Worm (Caenorhabditis elegans): Measurements from ENCODE around the gene cpr-5.

Gene cpr-5

ce11 chrV:1133840-1134239 lies at the start of gene cpr-5:
cpr-5 (minus strand) TSS chrV:1134036.
- no peak for TF ChIP-seq med-1 (GFP tag; optimal IDR thresholded peaks at IDR 0.05; ENCODE audit: insufficient read depth)
- no peak for TF ChIP-seq ref-1 (GFP tag; conservative IDR thresholded peaks at IDR 0.05)
- no peak for TF ChIP-seq cog-1 (tag; optimal IDR thresholded peaks at IDR 0.05)
- no peak for TF ChIP-seq klf-2 (GFP tag; conservative IDR thresholded peaks at IDR 0.05)
- TF ChIP-seq T22C8.4 (GFP tag; IDR thresholded peaks at IDR 0.05): no peak
- no peak for TF ChIP-seq ztf-29 (GFP tag; IDR thresholded peaks at IDR 0.05)
- no peak for TF ChIP-seq ztf-23 (GFP tag; IDR thresholded peaks at IDR 0.05)
- TF ChIP-seq flt-1 (GFP tag; IDR thresholded peaks at IDR 0.05): no peak
- TF ChIP-seq tab-1 (GFP tag; IDR thresholded peaks at IDR 0.05): no peak

DNA sequence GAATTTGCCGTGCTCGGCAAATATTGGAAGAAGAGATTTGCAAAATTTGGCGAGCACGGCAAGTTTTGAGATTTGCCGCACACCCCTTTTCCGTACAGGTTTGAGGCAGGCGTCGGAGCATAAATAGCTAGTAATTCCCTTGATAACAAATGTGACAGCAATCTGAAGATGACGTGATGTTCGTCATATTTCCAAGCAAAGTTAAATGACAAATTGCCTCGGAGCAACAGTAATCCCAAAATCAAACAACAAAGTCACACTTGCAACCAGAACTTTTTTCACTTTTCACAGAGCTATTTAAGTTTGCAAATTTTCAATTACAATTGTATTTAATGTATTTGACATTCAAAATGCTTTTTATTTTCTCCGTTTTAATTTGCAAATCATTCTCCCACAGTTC lies 45.4 kb upstream of the cpr-5 start, which contains the start of gene F25A2.1:
TSS of gene F25A2.1 (plus strand) at position 301 of the 400 bp plus-strand sequence.
- TF ChIP-seq ztf-23 (GFP tag; IDR thresholded peaks at IDR 0.05): no peak
- TF ChIP-seq flt-1 (GFP tag; IDR thresholded peaks at IDR 0.05): no peak
- no peak for TF ChIP-seq tab-1 (GFP tag; IDR thresholded peaks at IDR 0.05)
- no peak for TF ChIP-seq ztf-29 (GFP tag; IDR thresholded peaks at IDR 0.05)
- TF ChIP-seq cog-1 (tag; optimal IDR thresholded peaks at IDR 0.05): no peak
- no peak for TF ChIP-seq klf-2 (GFP tag; conservative IDR thresholded peaks at IDR 0.05)
- TF ChIP-seq T22C8.4 (GFP tag; IDR thresholded peaks at IDR 0.05): no peak
- no peak for TF ChIP-seq ref-1 (GFP tag; conservative IDR thresholded peaks at IDR 0.05)
- TF ChIP-seq med-1 (GFP tag; optimal IDR thresholded peaks at IDR 0.05; ENCODE audit: insufficient read depth): no peak

DNA sequence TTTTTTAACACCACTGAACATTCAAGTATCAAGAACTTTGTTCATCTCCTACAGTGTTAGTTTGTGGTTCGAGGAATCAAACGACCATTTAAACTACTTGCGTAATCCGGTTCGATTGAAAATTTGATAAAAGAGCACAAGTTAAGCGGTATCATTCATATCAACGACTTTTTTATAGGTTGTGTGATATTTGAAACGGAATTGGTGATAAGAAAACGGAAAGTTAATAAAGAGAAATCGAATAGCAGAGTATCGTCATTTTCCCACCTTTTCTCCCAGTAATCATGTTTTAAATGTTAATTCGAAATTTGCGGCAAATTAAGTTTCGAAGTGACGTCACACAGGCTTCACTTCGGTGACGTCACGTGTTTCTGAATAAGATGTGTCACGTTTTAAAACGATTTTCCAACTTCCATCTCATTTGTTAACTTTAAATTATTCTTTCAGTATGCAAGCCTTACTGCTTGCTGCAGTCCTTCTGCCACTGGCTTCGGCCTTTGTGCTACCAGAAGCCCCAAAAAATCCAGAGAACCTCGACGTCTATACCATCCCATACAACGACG lies 42.5 kb upstream of the cpr-5 start, which contains the start of gene T21H3.1:
TSS of gene T21H3.1 (plus strand) at position 448 of the 563 bp plus-strand sequence.
- TF ChIP-seq klf-2 (GFP tag; conservative IDR thresholded peaks at IDR 0.05) (no peak), cog-1 (tag; optimal IDR thresholded peaks at IDR 0.05) (no peak), med-1 (GFP tag; optimal IDR thresholded peaks at IDR 0.05; ENCODE audit: insufficient read depth) (no peak), flt-1 (GFP tag; IDR thresholded peaks at IDR 0.05) (no peak), ztf-29 (GFP tag; IDR thresholded peaks at IDR 0.05) (no peak)

ce11 chrV:1170591-1170990 lies 36.8 kb upstream of the cpr-5 start:
- no peak for TF ChIP-seq med-1 (GFP tag; optimal IDR thresholded peaks at IDR 0.05; ENCODE audit: insufficient read depth)
- no peak for TF ChIP-seq T22C8.4 (GFP tag; IDR thresholded peaks at IDR 0.05)
- no peak for TF ChIP-seq cog-1 (tag; optimal IDR thresholded peaks at IDR 0.05)
- no peak for TF ChIP-seq ztf-23 (GFP tag; IDR thresholded peaks at IDR 0.05)
- no peak for TF ChIP-seq klf-2 (GFP tag; conservative IDR thresholded peaks at IDR 0.05)
- no peak for TF ChIP-seq flt-1 (GFP tag; IDR thresholded peaks at IDR 0.05)
- TF ChIP-seq tab-1 (GFP tag; IDR thresholded peaks at IDR 0.05): no peak
- TF ChIP-seq ref-1 (GFP tag; conservative IDR thresholded peaks at IDR 0.05): no peak
- TF ChIP-seq ztf-29 (GFP tag; IDR thresholded peaks at IDR 0.05): no peak

ce11 chrV:1165090-1165761 lies 31.4 kb upstream of the cpr-5 start, which contains the start of gene ptr-16:
ptr-16 (plus strand) TSS chrV:1165711.
- TF ChIP-seq tab-1 (GFP tag; IDR thresholded peaks at IDR 0.05) (0 out of 2 replicates have a peak, but pooled peaks have one; percentile 23), flt-1 (GFP tag; IDR thresholded peaks at IDR 0.05) (no peak), klf-2 (GFP tag; conservative IDR thresholded peaks at IDR 0.05) (no peak), ztf-29 (GFP tag; IDR thresholded peaks at IDR 0.05) (no peak)

DNA sequence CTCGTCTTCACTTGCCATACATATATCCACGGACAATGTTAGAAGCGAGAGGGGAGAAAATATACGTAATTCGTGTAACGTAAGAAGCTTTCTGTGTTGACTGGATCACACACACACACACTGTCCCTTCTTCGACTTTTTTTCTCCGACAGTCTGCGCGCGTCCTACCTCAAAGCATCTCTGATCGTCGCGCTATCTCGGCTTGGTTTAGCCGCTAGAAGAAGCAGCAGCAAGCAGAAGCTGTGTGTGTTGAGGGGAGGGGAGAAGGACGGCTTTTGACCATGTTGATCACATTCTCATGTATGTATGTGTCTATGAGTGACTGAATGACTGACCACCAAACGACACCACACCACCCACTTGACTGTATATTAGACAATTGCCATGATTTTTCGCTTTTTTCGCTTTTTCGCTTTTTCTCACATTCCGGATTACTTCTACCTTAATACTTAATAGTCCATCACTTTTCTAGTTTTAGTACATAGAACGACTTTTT lies 30.4 kb upstream of the cpr-5 start, which contains the start of gene T21H3.5:
TSS of gene T21H3.5 (minus strand) at position 98 of the 496 bp plus-strand sequence.
- no peak for TF ChIP-seq ztf-23 (GFP tag; IDR thresholded peaks at IDR 0.05)
- TF ChIP-seq cog-1 (tag; optimal IDR thresholded peaks at IDR 0.05): no peak
- no peak for TF ChIP-seq flt-1 (GFP tag; IDR thresholded peaks at IDR 0.05)
- no peak for TF ChIP-seq med-1 (GFP tag; optimal IDR thresholded peaks at IDR 0.05; ENCODE audit: insufficient read depth)
- no peak for TF ChIP-seq klf-2 (GFP tag; conservative IDR thresholded peaks at IDR 0.05)
- no peak for TF ChIP-seq T22C8.4 (GFP tag; IDR thresholded peaks at IDR 0.05)
- TF ChIP-seq ref-1 (GFP tag; conservative IDR thresholded peaks at IDR 0.05): no peak
- TF ChIP-seq ztf-29 (GFP tag; IDR thresholded peaks at IDR 0.05): no peak
- TF ChIP-seq tab-1 (GFP tag; IDR thresholded peaks at IDR 0.05): no peak

ce11 chrV:1160716-1161115 lies 26.9 kb upstream of the cpr-5 start:
- no peak for TF ChIP-seq ztf-23 (GFP tag; IDR thresholded peaks at IDR 0.05)
- no peak for TF ChIP-seq med-1 (GFP tag; optimal IDR thresholded peaks at IDR 0.05; ENCODE audit: insufficient read depth)
- no peak for TF ChIP-seq T22C8.4 (GFP tag; IDR thresholded peaks at IDR 0.05)
- no peak for TF ChIP-seq flt-1 (GFP tag; IDR thresholded peaks at IDR 0.05)
- TF ChIP-seq ztf-29 (GFP tag; IDR thresholded peaks at IDR 0.05): no peak
- no peak for TF ChIP-seq cog-1 (tag; optimal IDR thresholded peaks at IDR 0.05)
- no peak for TF ChIP-seq klf-2 (GFP tag; conservative IDR thresholded peaks at IDR 0.05)
- TF ChIP-seq tab-1 (GFP tag; IDR thresholded peaks at IDR 0.05): no peak
- no peak for TF ChIP-seq ref-1 (GFP tag; conservative IDR thresholded peaks at IDR 0.05)

DNA sequence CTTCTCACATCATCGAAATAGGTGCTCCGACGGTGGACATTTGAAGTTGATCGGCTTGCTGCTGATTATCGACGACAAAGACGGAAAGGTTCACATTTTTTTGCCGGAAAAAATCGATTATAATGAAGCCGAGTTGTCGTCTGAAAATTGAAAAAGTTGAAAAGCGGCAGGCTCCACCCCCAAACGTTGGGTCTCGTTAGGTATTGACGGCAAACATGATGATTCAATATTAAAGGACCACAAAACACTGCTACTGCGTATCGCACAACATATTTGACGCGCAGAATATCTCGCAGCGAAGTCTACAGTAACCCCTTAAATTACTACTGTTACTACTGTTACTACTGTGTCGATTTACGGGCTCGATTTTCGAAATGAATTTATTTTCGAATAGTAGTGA lies 24.4 kb upstream of the cpr-5 start:
- no peak for TF ChIP-seq med-1 (GFP tag; optimal IDR thresholded peaks at IDR 0.05; ENCODE audit: insufficient read depth)
- TF ChIP-seq flt-1 (GFP tag; IDR thresholded peaks at IDR 0.05): no peak
- no peak for TF ChIP-seq tab-1 (GFP tag; IDR thresholded peaks at IDR 0.05)
- TF ChIP-seq T22C8.4 (GFP tag; IDR thresholded peaks at IDR 0.05): no peak
- TF ChIP-seq ztf-29 (GFP tag; IDR thresholded peaks at IDR 0.05): no peak
- no peak for TF ChIP-seq cog-1 (tag; optimal IDR thresholded peaks at IDR 0.05)
- 0 out of 2 replicates have a peak, but pooled peaks have one; percentile 52 for TF ChIP-seq ztf-23 (GFP tag; IDR thresholded peaks at IDR 0.05)

DNA sequence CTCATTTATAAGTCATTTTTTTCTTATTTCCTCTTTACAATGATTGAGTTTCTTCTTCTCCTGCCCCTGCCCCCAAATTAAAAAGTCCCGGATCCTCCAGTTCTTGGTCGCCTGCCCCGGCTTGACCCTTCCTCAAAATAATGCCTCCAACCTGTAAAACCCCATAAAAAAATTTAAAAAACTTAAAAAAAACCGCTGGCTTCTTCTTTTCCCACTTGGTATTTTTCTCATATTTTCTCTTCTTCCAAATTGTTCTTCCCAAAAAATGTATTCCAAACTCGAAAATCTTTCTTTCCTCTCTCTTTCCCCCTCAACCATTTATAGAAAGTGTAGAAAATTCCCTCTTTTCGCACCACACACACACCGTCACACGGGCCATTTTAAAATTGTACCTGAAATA lies 23.6 kb upstream of the cpr-5 start:
- TF ChIP-seq ztf-29 (GFP tag; IDR thresholded peaks at IDR 0.05): no peak
- TF ChIP-seq med-1 (GFP tag; optimal IDR thresholded peaks at IDR 0.05; ENCODE audit: insufficient read depth): no peak
- TF ChIP-seq cog-1 (tag; optimal IDR thresholded peaks at IDR 0.05): no peak
- TF ChIP-seq ztf-23 (GFP tag; IDR thresholded peaks at IDR 0.05): no peak
- TF ChIP-seq ref-1 (GFP tag; conservative IDR thresholded peaks at IDR 0.05): no peak
- TF ChIP-seq T22C8.4 (GFP tag; IDR thresholded peaks at IDR 0.05): no peak
- TF ChIP-seq tab-1 (GFP tag; IDR thresholded peaks at IDR 0.05): no peak
